Fruit fly (Drosophila melanogaster): ENCODE measurements around the gene CG14989.

- TF ChIP-seq rn (GFP tag; IDR thresholded peaks at IDR 0.05) (no peak), fd96Ca (GFP tag; IDR thresholded peaks at IDR 0.05) (no peak), CG9948 (tag; optimal IDR thresholded peaks at IDR 0.05) (no peak), EcR (GFP tag; optimal IDR thresholded peaks at IDR 0.05) (no peak), Pif1B (GFP tag; optimal IDR thresholded peaks at IDR 0.05) (no peak)
Observed at dm6 chr3L:4135857-4136256, 48.5 kb downstream of the CG14989 start, which contains the start of gene RfC4.

All from whole organism, pupa.